Worm (Caenorhabditis elegans): Measurements from ENCODE around the gene R05H11.2.

Gene R05H11.2

DNA sequence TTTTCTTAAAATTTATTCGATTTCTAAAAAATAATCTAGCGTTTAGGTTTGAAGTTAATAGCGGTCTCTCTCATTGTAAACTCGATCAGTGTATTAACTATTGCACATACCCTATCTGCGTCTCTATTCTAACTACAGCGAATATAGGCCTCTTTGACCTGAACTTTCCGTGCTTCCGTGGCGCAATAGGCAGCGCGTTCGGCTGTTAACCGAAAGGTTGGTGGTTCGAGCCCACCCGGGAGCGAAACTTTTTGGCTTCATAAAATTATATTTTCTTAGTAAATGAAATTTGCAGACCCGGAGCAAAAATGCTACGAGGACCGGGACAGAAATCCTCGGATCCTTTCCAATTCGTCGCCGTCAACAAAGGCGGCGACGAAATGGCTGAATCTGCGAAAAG, 7.3 kb downstream of the R05H11.2 start (continued):
- TF ChIP-seq spr-1 (tag; optimal IDR thresholded peaks at IDR 0.05), result peak; percentile 10
- TF ChIP-seq lim-7 (GFP tag; IDR thresholded peaks at IDR 0.05), result peak; percentile 80
- 0 out of 2 replicates have a peak, but pooled peaks have one; percentile 38 for TF ChIP-seq tra-1 (GFP tag; IDR thresholded peaks at IDR 0.05)
- peak; percentile 26 for TF ChIP-seq dve-1 (tag; optimal IDR thresholded peaks at IDR 0.05; ENCODE audit: insufficient read depth)
- TF ChIP-seq daf-16 (GFP tag; optimal IDR thresholded peaks at IDR 0.05), result peak in 1 of 2 experiments; percentile 34
- TF ChIP-seq daf-16 (tag; optimal IDR thresholded peaks at IDR 0.05), result peak; percentile 29
- no peak; the same call in 1 of the 2 replicates for TF ChIP-seq egl-43 (GFP tag; IDR thresholded peaks at IDR 0.05)
- no peak for TF ChIP-seq D1046.2 (GFP tag; IDR thresholded peaks at IDR 0.05)
- peak; percentile 71; the same call in 1 of the 2 replicates for TF ChIP-seq pha-4 (GFP tag; IDR thresholded peaks at IDR 0.05)
- TF ChIP-seq pha-4 (tag; optimal IDR thresholded peaks at IDR 0.05), result no peak
- TF ChIP-seq nhr-76 (tag; optimal IDR thresholded peaks at IDR 0.05), result no peak
- no peak for TF ChIP-seq T20F7.1 (GFP tag; optimal IDR thresholded peaks at IDR 0.05)
- TF ChIP-seq mep-1 (tag; optimal IDR thresholded peaks at IDR 0.05), result peak; percentile 6
- no peak for TF ChIP-seq ces-1 (GFP tag; optimal IDR thresholded peaks at IDR 0.05)
- 0 out of 2 replicates have a peak, but pooled peaks have one; percentile 51 for TF ChIP-seq daf-19 (GFP tag; conservative IDR thresholded peaks at IDR 0.05)
- 0 out of 2 replicates have a peak, but pooled peaks have one; percentile 5 for TF ChIP-seq F44E2.7 (GFP tag; IDR thresholded peaks at IDR 0.05)

DNA sequence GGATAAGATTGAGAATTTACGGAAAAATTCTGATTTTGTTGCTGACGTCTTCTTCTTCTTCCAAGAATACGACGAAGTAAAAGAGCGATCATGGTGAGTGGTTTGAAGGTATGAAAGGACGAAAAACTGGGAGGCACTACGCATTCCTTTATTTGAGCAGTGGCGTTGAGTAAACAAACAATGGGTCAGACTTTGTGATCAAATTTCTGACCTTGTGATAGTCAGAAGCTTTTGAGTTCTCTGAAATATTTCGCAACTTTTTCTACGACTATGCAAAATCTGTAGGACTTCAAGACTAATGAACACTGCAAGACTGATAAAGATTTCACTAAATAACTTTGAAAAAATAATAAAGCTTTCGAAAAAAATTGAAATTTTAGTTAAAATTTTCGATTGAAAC, 18.8 kb downstream of the R05H11.2 start, which contains the start of gene F28F5.4:
Gene F28F5.4, minus strand, starts transcription at position 104 of the 400 bp plus-strand sequence.
- TF ChIP-seq ZK337.2 (GFP tag; IDR thresholded peaks at IDR 0.05) (no peak), unc-62 (GFP tag; optimal IDR thresholded peaks at IDR 0.05 in 1 of 2) (no peak), unc-62 (tag; optimal IDR thresholded peaks at IDR 0.05) (no peak), daf-16 (GFP tag; optimal IDR thresholded peaks at IDR 0.05) (no peak), daf-16 (tag; optimal IDR thresholded peaks at IDR 0.05) (peak; percentile 44), aha-1 (tag) (peak; percentile 87), ceh-62 (tag; optimal IDR thresholded peaks at IDR 0.05) (no peak), lin-29 (GFP tag; IDR thresholded peaks at IDR 0.05) (no peak), unc-39 (tag; optimal IDR thresholded peaks at IDR 0.05) (no peak), hif-1 (tag; optimal IDR thresholded peaks at IDR 0.05) (no peak), hlh-30 (tag; optimal IDR thresholded peaks at IDR 0.05; ENCODE audit: insufficient read depth) (peak; percentile 53), ces-1 (GFP tag; optimal IDR thresholded peaks at IDR 0.05) (no peak), nhr-102 (tag; optimal IDR thresholded peaks at IDR 0.05) (peak; percentile 21), zfp-3 (GFP tag; conservative IDR thresholded peaks at IDR 0.05) (no peak), Y75B8A.6 (GFP tag; IDR thresholded peaks at IDR 0.05) (no peak), Y5F2A.4 (GFP tag; optimal IDR thresholded peaks at IDR 0.05) (no peak), daf-19 (GFP tag; conservative IDR thresholded peaks at IDR 0.05) (0 out of 2 replicates have a peak, but pooled peaks have one; percentile 10), lir-3 (tag; optimal IDR thresholded peaks at IDR 0.05) (no peak), php-3 (GFP tag; IDR thresholded peaks at IDR 0.05) (0 out of 2 replicates have a peak, but pooled peaks have one; percentile 27), ceh-28 (tag; optimal IDR thresholded peaks at IDR 0.05) (no peak), ceh-44 (GFP tag; IDR thresholded peaks at IDR 0.05) (no peak), dmd-8 (GFP tag; IDR thresholded peaks at IDR 0.05) (no peak), Y48G9A.11 (GFP tag; IDR thresholded peaks at IDR 0.05) (no peak), egl-43 (GFP tag; IDR thresholded peaks at IDR 0.05) (0 out of 2 replicates have a peak, but pooled peaks have one; percentile 27)

DNA sequence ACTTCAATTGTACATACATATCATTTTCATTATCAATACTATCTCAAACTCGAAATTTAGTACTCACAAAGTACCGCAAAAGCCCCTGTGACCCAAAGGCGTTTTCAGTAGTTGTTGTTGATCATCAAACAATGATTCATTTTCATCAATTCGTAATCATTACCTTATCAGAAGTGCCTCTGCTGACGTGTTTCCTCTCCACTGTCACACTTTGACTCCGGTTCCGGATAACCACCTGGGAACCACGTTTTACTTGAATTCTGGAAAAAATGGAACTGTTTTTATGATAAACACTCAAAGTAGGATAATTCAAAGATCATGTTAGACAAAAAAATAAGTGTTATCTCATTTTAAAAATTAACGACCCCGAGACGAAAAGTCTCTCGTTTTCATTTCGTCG, 19.9 kb downstream of the R05H11.2 start:
- TF ChIP-seq tag-97 (GFP tag; IDR thresholded peaks at IDR 0.05) (no peak), hlh-11 (tag; optimal IDR thresholded peaks at IDR 0.05) (peak; percentile 60), daf-12 (tag; optimal IDR thresholded peaks at IDR 0.05) (no peak), php-3 (GFP tag; IDR thresholded peaks at IDR 0.05) (peak; percentile 32; the same call in 1 of the 2 replicates), zfp-2 (tag; optimal IDR thresholded peaks at IDR 0.05) (no peak), nhr-11 (tag; optimal IDR thresholded peaks at IDR 0.05) (no peak), skn-1 (tag; optimal IDR thresholded peaks at IDR 0.05) (no peak), nhr-28 (tag; optimal IDR thresholded peaks at IDR 0.05) (peak; percentile 7), lin-29 (GFP tag; IDR thresholded peaks at IDR 0.05) (no peak), Y48G9A.11 (GFP tag; IDR thresholded peaks at IDR 0.05) (no peak), nhr-102 (tag; optimal IDR thresholded peaks at IDR 0.05) (no peak), mep-1 (tag; optimal IDR thresholded peaks at IDR 0.05) (no peak), nhr-41 (GFP tag; IDR thresholded peaks at IDR 0.05) (no peak), pqm-1 (tag; optimal IDR thresholded peaks at IDR 0.05) (no peak), ces-1 (GFP tag; optimal IDR thresholded peaks at IDR 0.05) (no peak), daf-16 (GFP tag; optimal IDR thresholded peaks at IDR 0.05) (no peak), daf-16 (tag; optimal IDR thresholded peaks at IDR 0.05) (peak; percentile 76), vab-7 (GFP tag; IDR thresholded peaks at IDR 0.05) (no peak), attf-4 (tag; optimal IDR thresholded peaks at IDR 0.05) (no peak), spr-1 (tag; optimal IDR thresholded peaks at IDR 0.05) (no peak), spr-3 (GFP tag; optimal IDR thresholded peaks at IDR 0.05) (no peak), ZK337.2 (GFP tag; IDR thresholded peaks at IDR 0.05) (no peak), lim-7 (GFP tag; IDR thresholded peaks at IDR 0.05) (no peak), ceh-28 (tag; optimal IDR thresholded peaks at IDR 0.05) (no peak)

All from whole organism, L4 larva.